Worm (Caenorhabditis elegans) whole organism, L3 larva: ENCODE measurements around the gene K10H10.10.

Experiments used
- R02D3.7 ChIP-seq: fragments of 150-350 bp; optimal IDR thresholded peaks from 2 replicates; lab custom pipeline; 2014; ENCODE audit warnings: missing biosample characterization, missing genetic modification characterization
- ZK546.5 ChIP-seq: sonication (generic microtip); optimal IDR thresholded peaks from 2 replicates; lab custom pipeline; 2017; ENCODE audit warnings: missing biosample characterization, missing genetic modification characterization
- aly-2 ChIP-seq: fragments of 150-350 bp; optimal IDR thresholded peaks from 2 replicates; lab custom pipeline; 2014; ENCODE audit warnings: missing biosample characterization, missing genetic modification characterization
- ama-1 ChIP-seq: fragments of 150-350 bp; optimal IDR thresholded peaks from 2 replicates; lab custom pipeline; 2018
- ceh-16 ChIP-seq: sonication (generic microtip); optimal IDR thresholded peaks from 2 replicates; lab custom pipeline; 2017; ENCODE audit warnings: missing biosample characterization, missing genetic modification characterization
- ceh-28 ChIP-seq: fragments of 150-350 bp; optimal IDR thresholded peaks from 2 replicates; lab custom pipeline; 2014; ENCODE audit warnings: missing biosample characterization, missing genetic modification reagents, missing genetic modification characterization
- ceh-82 ChIP-seq: fragments of 150-350 bp; optimal IDR thresholded peaks from 2 replicates; lab custom pipeline; 2014; ENCODE audit warnings: missing biosample characterization, missing genetic modification characterization
- ceh-9 ChIP-seq: sonication (generic microtip); optimal IDR thresholded peaks from 2 replicates; lab custom pipeline; 2018; ENCODE audit warnings: missing biosample characterization, missing genetic modification characterization
- daf-12 ChIP-seq: fragments of 150-350 bp; optimal IDR thresholded peaks from 2 replicates; lab custom pipeline; 2014; ENCODE audit warnings: missing biosample characterization, missing genetic modification reagents, missing genetic modification characterization
- egl-27 ChIP-seq: sonication (generic microtip); optimal IDR thresholded peaks from 4 replicates; lab custom pipeline; 2017; ENCODE audit warnings: missing biosample characterization, missing genetic modification reagents, missing genetic modification characterization
- egl-5 ChIP-seq: fragments of 150-350 bp; optimal IDR thresholded peaks from 2 replicates; lab custom pipeline; 2017; ENCODE audit warnings: missing biosample characterization, missing genetic modification reagents, missing genetic modification characterization, inconsistent platforms
- elt-1 ChIP-seq: fragments of 150-350 bp; optimal IDR thresholded peaks from 2 replicates; lab custom pipeline; 2014; ENCODE audit warnings: missing biosample characterization, missing genetic modification characterization
- elt-2 ChIP-seq: sonication (generic microtip); optimal IDR thresholded peaks from 2 replicates; lab custom pipeline; 2016; ENCODE audit warnings: missing genetic modification reagents, mild to moderate bottlenecking, missing genetic modification characterization, missing compliant biosample characterization
- elt-3 ChIP-seq, 3 experiments: fragments of 150-350 bp in 1 of 3; sonication (generic microtip) in 2 of 3; optimal IDR thresholded peaks; 2 replicates in 2 of 3; 4 replicates in 1 of 3; lab custom pipeline; 2014 to 2017; ENCODE audit warnings: missing biosample characterization in 3 of 3, missing genetic modification characterization in 3 of 3
- eor-1 ChIP-seq, 2 experiments: fragments of 150-350 bp; optimal IDR thresholded peaks; 2 replicates each; lab custom pipeline; 2014 to 2018; ENCODE audit warnings: missing biosample characterization in 2 of 2, missing genetic modification characterization in 2 of 2
- fkh-10 ChIP-seq: sonication (generic microtip); optimal IDR thresholded peaks from 2 replicates; lab custom pipeline; 2017; ENCODE audit warnings: missing biosample characterization, missing genetic modification reagents, missing genetic modification characterization
- hmg-11 ChIP-seq: sonication (generic microtip); optimal IDR thresholded peaks from 2 replicates; lab custom pipeline; 2016; ENCODE audit warnings: missing genetic modification characterization, missing compliant biosample characterization
- jun-1 ChIP-seq: fragments of 150-350 bp; optimal IDR thresholded peaks from 2 replicates; lab custom pipeline; 2014; ENCODE audit warnings: missing biosample characterization, missing genetic modification reagents, missing genetic modification characterization
- lin-15B ChIP-seq: fragments of 150-350 bp; optimal IDR thresholded peaks from 2 replicates; lab custom pipeline; 2014; ENCODE audit warnings: missing biosample characterization, missing genetic modification characterization
- lin-39 ChIP-seq: fragments of 150-350 bp; optimal IDR thresholded peaks from 2 replicates; lab custom pipeline; 2018; ENCODE audit warnings: missing biosample characterization, missing genetic modification reagents, missing genetic modification characterization
- mdl-1 ChIP-seq: fragments of 150-350 bp; optimal IDR thresholded peaks from 2 replicates; lab custom pipeline; 2014; ENCODE audit warnings: missing biosample characterization, missing genetic modification characterization
- mml-1 ChIP-seq: fragments of 150-350 bp; sonication (generic microtip); optimal IDR thresholded peaks from 3 replicates; lab custom pipeline; 2014; ENCODE audit warnings: missing biosample characterization, missing genetic modification characterization
- nfya-1 ChIP-seq: sonication (generic microtip); optimal IDR thresholded peaks from 2 replicates; lab custom pipeline; 2017; ENCODE audit warnings: missing genetic modification characterization, mild to moderate bottlenecking, missing compliant biosample characterization, antibody characterized with exemption, moderate library complexity; ENCODE audit not compliant: insufficient read depth
- nhr-11 ChIP-seq: fragments of 150-350 bp; optimal IDR thresholded peaks from 2 replicates; lab custom pipeline; 2014; ENCODE audit warnings: missing biosample characterization, missing genetic modification characterization
- nhr-12 ChIP-seq: fragments of 150-350 bp; optimal IDR thresholded peaks from 2 replicates; lab custom pipeline; 2014; ENCODE audit warnings: missing biosample characterization, missing genetic modification characterization
- nhr-23 ChIP-seq: fragments of 150-350 bp; optimal IDR thresholded peaks from 2 replicates; lab custom pipeline; 2014; ENCODE audit warnings: missing biosample characterization, missing genetic modification reagents, missing genetic modification characterization
- nhr-237 ChIP-seq: fragments of 150-350 bp; optimal IDR thresholded peaks from 2 replicates; lab custom pipeline; 2014; ENCODE audit warnings: missing biosample characterization, missing genetic modification characterization
- nhr-25 ChIP-seq: sonication (generic microtip); optimal IDR thresholded peaks from 2 replicates; lab custom pipeline; 2017; ENCODE audit warnings: missing biosample characterization, missing genetic modification characterization
- nhr-28 ChIP-seq: fragments of 150-350 bp; optimal IDR thresholded peaks from 2 replicates; lab custom pipeline; 2014; ENCODE audit warnings: missing biosample characterization, missing genetic modification characterization
- nhr-43 ChIP-seq: sonication (generic microtip); optimal IDR thresholded peaks from 2 replicates; lab custom pipeline; 2016; ENCODE audit warnings: mild to moderate bottlenecking, missing genetic modification characterization, missing compliant biosample characterization; ENCODE audit not compliant: poor library complexity, severe bottlenecking
- nhr-76 ChIP-seq: fragments of 150-350 bp; sonication (generic microtip); optimal IDR thresholded peaks from 5 replicates; lab custom pipeline; 2014; ENCODE audit warnings: missing biosample characterization, missing genetic modification characterization
- nhr-77 ChIP-seq: fragments of 150-350 bp; optimal IDR thresholded peaks from 2 replicates; lab custom pipeline; 2014; ENCODE audit warnings: missing biosample characterization, missing genetic modification characterization
- pha-4 ChIP-seq: fragments of 150-350 bp; optimal IDR thresholded peaks from 2 replicates; lab custom pipeline; 2014; ENCODE audit warnings: missing biosample characterization, missing genetic modification reagents, missing genetic modification characterization
- pqm-1 ChIP-seq: fragments of 150-350 bp; optimal IDR thresholded peaks from 2 replicates; lab custom pipeline; 2017; ENCODE audit warnings: missing biosample characterization, missing genetic modification characterization, inconsistent platforms
- sea-2 ChIP-seq: fragments of 150-350 bp; sonication (generic microtip); optimal IDR thresholded peaks from 4 replicates; lab custom pipeline; 2014; ENCODE audit warnings: missing biosample characterization, missing genetic modification reagents, missing genetic modification characterization
- skn-1 ChIP-seq: fragments of 150-350 bp; optimal IDR thresholded peaks from 2 replicates; lab custom pipeline; 2014; ENCODE audit warnings: missing biosample characterization, missing genetic modification characterization
- snpc-4 ChIP-seq: fragments of 150-350 bp; optimal IDR thresholded peaks from 2 replicates; lab custom pipeline; 2014; ENCODE audit warnings: missing biosample characterization, missing genetic modification characterization
- tbx-2 ChIP-seq: sonication (generic microtip); optimal IDR thresholded peaks from 2 replicates; lab custom pipeline; 2016; ENCODE audit warnings: mild to moderate bottlenecking, missing genetic modification characterization, missing compliant biosample characterization
- unc-39 ChIP-seq: sonication (generic microtip); optimal IDR thresholded peaks from 4 replicates; lab custom pipeline; 2017; ENCODE audit warnings: missing biosample characterization, missing genetic modification characterization
- unc-62 ChIP-seq: fragments of 150-350 bp; sonication (generic microtip); optimal IDR thresholded peaks from 4 replicates; lab custom pipeline; 2014; ENCODE audit warnings: missing biosample characterization, missing genetic modification reagents, missing genetic modification characterization
- zag-1 ChIP-seq: fragments of 150-350 bp; optimal IDR thresholded peaks from 2 replicates; lab custom pipeline; 2014; ENCODE audit warnings: missing biosample characterization, missing genetic modification characterization
- ztf-11 ChIP-seq: fragments of 150-350 bp; optimal IDR thresholded peaks from 2 replicates; lab custom pipeline; 2014; ENCODE audit warnings: missing biosample characterization, missing genetic modification characterization
- ztf-4 ChIP-seq: fragments of 150-350 bp; optimal IDR thresholded peaks from 2 replicates; lab custom pipeline; 2014; ENCODE audit warnings: missing biosample characterization, missing genetic modification characterization

K10H10.10 gene

ce11 chrII:14523645-14524223 is 16.2 kb downstream of the K10H10.10 start, which contains the start of gene pot-2:
Gene pot-2, plus strand, starts transcription at chrII:14524173.
- TF ChIP-seq eor-1 (tag; optimal IDR thresholded peaks at IDR 0.05; lab: Kevin White, UChicago), result no peak
- TF ChIP-seq unc-62 (GFP tag; lab: Kevin White, UChicago), result no peak
- no peak for TF ChIP-seq lin-39 (tag; lab: Kevin White, UChicago)
- TF ChIP-seq unc-39 (tag; lab: Kevin White, UChicago), result no peak
- TF ChIP-seq nhr-23 (tag; lab: Kevin White, UChicago), result no peak
- no peak for TF ChIP-seq zag-1 (tag; lab: Kevin White, UChicago)
- TF ChIP-seq nhr-25 (tag; lab: Kevin White, UChicago), result no peak
- TF ChIP-seq snpc-4 (tag; lab: Kevin White, UChicago), result no peak
- no peak for TF ChIP-seq mdl-1
- no peak for TF ChIP-seq hmg-11 (tag; lab: Kevin White, UChicago)
- no peak for TF ChIP-seq egl-27 (tag; lab: Kevin White, UChicago)

- TF ChIP-seq nhr-11 (tag; lab: Kevin White, UChicago), result no peak
- no peak for TF ChIP-seq nhr-12 (tag; lab: Kevin White, UChicago)
- no peak for TF ChIP-seq nhr-43 (tag; lab: Kevin White, UChicago)
- TF ChIP-seq sea-2 (GFP tag; lab: Kevin White, UChicago), result no peak
- TF ChIP-seq nfya-1 (tag; lab: Kevin White, UChicago), result no peak
- TF ChIP-seq daf-12 (tag; lab: Kevin White, UChicago), result no peak
- TF ChIP-seq, all 47 proteins: peak for 0
These were observed 17.4 kb downstream of the K10H10.10 start, which contains the start of gene F57C2.4 for ce11 chrII:14525013-14525412. Gene F57C2.4, plus strand, starts transcription at chrII:14525313.

ce11 chrII:14527104-14527503 is 19.5 kb downstream of the K10H10.10 start:
- no peak for TF ChIP-seq ceh-82 (tag; lab: Kevin White, UChicago)
- no peak for TF ChIP-seq nfya-1 (tag; lab: Kevin White, UChicago)
- TF ChIP-seq nhr-12 (tag; lab: Kevin White, UChicago), result no peak

ce11 chrII:14528233-14528802 is 20.8 kb downstream of the K10H10.10 start, which contains the start of the genes F57C2.5 and spat-1:
Gene F57C2.5, minus strand, starts transcription at chrII:14528239.
Gene spat-1, plus strand, starts transcription at chrII:14528752.
- TF ChIP-seq nhr-43 (tag; lab: Kevin White, UChicago), result no peak
- no peak for TF ChIP-seq tbx-2
- TF ChIP-seq mml-1, result no peak
- peak; percentile 46 for TF ChIP-seq skn-1 (tag; lab: Kevin White, UChicago)
- no peak for TF ChIP-seq ceh-28
- TF ChIP-seq egl-5 (tag; lab: Kevin White, UChicago), result no peak
- no peak for TF ChIP-seq ztf-4 (tag; lab: Kevin White, UChicago)
- TF ChIP-seq elt-1 (tag; lab: Kevin White, UChicago), result peak; percentile 52
- no peak for TF ChIP-seq nhr-11 (tag; lab: Kevin White, UChicago)
- no peak for TF ChIP-seq R02D3.7
- TF ChIP-seq hmg-11 (tag; lab: Kevin White, UChicago), result peak; percentile 55
- TF ChIP-seq egl-27 (tag; lab: Kevin White, UChicago), result no peak
- no peak for TF ChIP-seq ceh-16 (tag; lab: Kevin White, UChicago)
- no peak for TF ChIP-seq nhr-77 (tag; lab: Kevin White, UChicago)
- TF ChIP-seq mdl-1, result no peak
- TF ChIP-seq ama-1, result no peak
- peak; percentile 12 for TF ChIP-seq nhr-25 (tag; lab: Kevin White, UChicago)
- peak; percentile 56 for TF ChIP-seq nhr-23 (tag; lab: Kevin White, UChicago)
- TF ChIP-seq unc-62 (GFP tag; lab: Kevin White, UChicago), result no peak
- peak; percentile 10 for TF ChIP-seq jun-1 (tag; lab: Kevin White, UChicago)
- TF ChIP-seq pha-4 (tag; lab: Kevin White, UChicago), result peak; percentile 79
- no peak for TF ChIP-seq aly-2 (tag; lab: Kevin White, UChicago)
- no peak for TF ChIP-seq lin-39 (tag; lab: Kevin White, UChicago)
- peak; percentile 22 for TF ChIP-seq snpc-4 (tag; lab: Kevin White, UChicago)
- peak; percentile 66 for TF ChIP-seq lin-15B (tag; lab: Kevin White, UChicago)
- no peak for TF ChIP-seq zag-1 (tag; lab: Kevin White, UChicago)
- no peak for TF ChIP-seq nhr-28 (tag; lab: Kevin White, UChicago)
- TF ChIP-seq ceh-9 (tag; lab: Kevin White, UChicago), result no peak
- no peak for TF ChIP-seq nhr-76 (tag; lab: Kevin White, UChicago)
- peak; percentile 83 for TF ChIP-seq elt-2
- TF ChIP-seq elt-3 (tag; optimal IDR thresholded peaks at IDR 0.05; lab: Kevin White, UChicago), result no peak
- TF ChIP-seq ZK546.5 (tag; lab: Kevin White, UChicago), result no peak
- TF ChIP-seq ztf-11 (tag; lab: Kevin White, UChicago), result no peak
- no peak for TF ChIP-seq nhr-237 (tag; lab: Kevin White, UChicago)
- TF ChIP-seq pqm-1, result peak; percentile 54
- no peak for TF ChIP-seq sea-2 (GFP tag; lab: Kevin White, UChicago)
- TF ChIP-seq nhr-12 (tag; lab: Kevin White, UChicago), result no peak
- no peak for TF ChIP-seq unc-39 (tag; lab: Kevin White, UChicago)
- TF ChIP-seq daf-12 (tag; lab: Kevin White, UChicago), result no peak
- no peak for TF ChIP-seq fkh-10 (GFP tag; lab: Kevin White, UChicago)
- TF ChIP-seq nfya-1 (tag; lab: Kevin White, UChicago), result peak; percentile 74
